Fruit fly (Drosophila melanogaster): Measurements from ENCODE around the gene Or83c.
A peak's percentile ranks its signal among the peaks of the same experiment; 100 is the strongest.

Or83c gene

DNA sequence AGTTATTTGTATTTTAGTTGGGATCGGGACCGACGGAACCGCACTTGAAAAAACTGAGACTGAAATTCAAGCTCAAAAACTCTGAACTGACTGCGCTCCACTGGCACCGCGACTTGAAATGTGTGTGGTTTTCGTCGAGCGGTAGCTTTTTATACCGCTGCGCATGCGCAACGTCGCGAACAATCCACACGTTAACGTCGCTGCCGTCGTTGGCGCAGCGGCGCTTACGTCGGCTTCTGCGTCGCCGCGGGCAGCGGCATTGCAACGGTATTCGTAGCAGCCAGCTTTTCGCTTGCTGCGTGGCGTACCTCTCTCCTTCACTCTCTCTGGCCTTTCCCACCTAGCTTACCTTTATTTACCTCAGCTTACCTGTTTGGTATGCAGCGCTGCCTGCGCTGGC, 22.7 kb upstream of the Or83c start, which contains the start of gene Gasp (continued):
- no peak for TF ChIP-seq tup (GFP tag; optimal IDR thresholded peaks at IDR 0.05)
- TF ChIP-seq pum (GFP tag; optimal IDR thresholded peaks at IDR 0.05): no peak
- peak; percentile 95 for TF ChIP-seq CG18011 (GFP tag; optimal IDR thresholded peaks at IDR 0.05)
- TF ChIP-seq unc-4 (GFP tag; IDR thresholded peaks at IDR 0.05; ENCODE audit: partially characterized antibody): no peak
- TF ChIP-seq exex (tag; optimal IDR thresholded peaks at IDR 0.05): no peak
- TF ChIP-seq bbx (GFP tag; IDR thresholded peaks at IDR 0.05; ENCODE audit: partially characterized antibody): peak; percentile 54; the same call in 1 of the 2 replicates
- TF ChIP-seq zf30C (GFP tag; optimal IDR thresholded peaks at IDR 0.05): no peak
- TF ChIP-seq chif (GFP tag; optimal IDR thresholded peaks at IDR 0.05): no peak

DNA sequence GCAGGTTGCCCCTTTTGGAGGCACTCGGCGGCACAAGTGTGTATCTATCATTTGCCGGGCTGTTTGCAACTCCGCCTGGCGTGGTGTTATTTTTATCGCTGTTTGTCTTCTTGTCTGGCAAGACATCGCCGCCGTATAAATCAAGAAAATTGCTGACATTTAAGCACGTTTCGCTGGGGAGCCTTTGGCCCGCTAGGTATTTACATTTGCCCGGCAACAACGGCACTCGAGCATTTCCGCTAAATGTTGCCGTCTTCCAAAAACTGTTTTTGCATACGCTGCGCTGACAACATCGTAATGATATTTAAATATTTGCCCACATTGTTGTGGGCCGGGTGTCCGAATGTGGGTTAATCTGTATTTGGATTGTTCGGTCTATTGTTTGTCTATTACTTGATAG, 20.2 kb upstream of the Or83c start:
- peak; percentile 53 for TF ChIP-seq Med (GFP tag)
- peak; percentile 83 for TF ChIP-seq Ets65A (GFP tag)
- TF ChIP-seq CG12155 (GFP tag; optimal IDR thresholded peaks at IDR 0.05): no peak
- TF ChIP-seq wor (GFP tag; IDR thresholded peaks at IDR 0.05): no peak
- TF ChIP-seq sd (tag; optimal IDR thresholded peaks at IDR 0.05): peak; percentile 51
- 0 out of 2 replicates have a peak, but pooled peaks have one; percentile 11 for TF ChIP-seq CG32772 (GFP tag; IDR thresholded peaks at IDR 0.05)

DNA sequence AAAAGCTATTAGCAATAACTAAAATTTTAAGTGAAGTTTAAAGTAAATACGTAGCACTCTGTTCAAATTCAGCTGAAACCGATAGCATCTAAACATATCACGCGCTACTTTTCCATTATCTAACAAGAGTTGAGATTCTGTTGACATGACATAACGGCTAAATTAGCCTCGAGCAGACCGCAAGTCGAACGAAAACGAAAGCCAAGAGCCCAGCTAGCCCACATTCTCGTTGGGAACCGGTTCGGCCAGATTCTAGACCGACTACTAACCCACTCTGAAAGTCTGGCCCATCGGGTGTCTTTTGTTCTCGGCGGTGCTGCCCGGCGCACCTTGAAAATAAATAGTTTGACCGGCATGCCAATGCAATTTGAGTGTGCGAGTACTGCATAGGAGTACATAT, 19.0 kb upstream of the Or83c start:
- TF ChIP-seq vnd (GFP tag; IDR thresholded peaks at IDR 0.05; ENCODE audit: partially characterized antibody): no peak
- peak; percentile 55 for TF ChIP-seq sd (tag; optimal IDR thresholded peaks at IDR 0.05)
- no peak for TF ChIP-seq sima (GFP tag; optimal IDR thresholded peaks at IDR 0.05)
- TF ChIP-seq CG12769 (tag; optimal IDR thresholded peaks at IDR 0.05): peak; percentile 16
- TF ChIP-seq dmrt99B (tag; optimal IDR thresholded peaks at IDR 0.05): no peak
- no peak for TF ChIP-seq CG14441 (GFP tag; IDR thresholded peaks at IDR 0.05)
- no peak for TF ChIP-seq Hmr (GFP tag; optimal IDR thresholded peaks at IDR 0.05)
- TF ChIP-seq lilli (GFP tag; optimal IDR thresholded peaks at IDR 0.05): no peak
- TF ChIP-seq chinmo (GFP tag; IDR thresholded peaks at IDR 0.05; ENCODE audit: partially characterized antibody): 0 out of 4 replicates have a peak, but pooled peaks have one; percentile 48
- no peak for TF ChIP-seq CG10431 (GFP tag; optimal IDR thresholded peaks at IDR 0.05)
- no peak for TF ChIP-seq Eip74EF (GFP tag; optimal IDR thresholded peaks at IDR 0.05)
- no peak for TF ChIP-seq Myb (GFP tag; optimal IDR thresholded peaks at IDR 0.05)
- no peak for TF ChIP-seq CG14667 (GFP tag; IDR thresholded peaks at IDR 0.05)
- TF ChIP-seq Blimp-1 (GFP tag; optimal IDR thresholded peaks at IDR 0.05): peak; percentile 95
- TF ChIP-seq Dek (tag; optimal IDR thresholded peaks at IDR 0.05): no peak
- TF ChIP-seq CG11723 (GFP tag; optimal IDR thresholded peaks at IDR 0.05): no peak
- no peak for TF ChIP-seq gce (GFP tag; IDR thresholded peaks at IDR 0.05)
- no peak for TF ChIP-seq tgo (GFP tag; IDR thresholded peaks at IDR 0.05)
- no peak for TF ChIP-seq CG1602 (GFP tag; optimal IDR thresholded peaks at IDR 0.05)
- TF ChIP-seq Opbp (GFP tag; IDR thresholded peaks at IDR 0.05; ENCODE audit: partially characterized antibody): no peak
- no peak for TF ChIP-seq salm (tag; optimal IDR thresholded peaks at IDR 0.05)

DNA sequence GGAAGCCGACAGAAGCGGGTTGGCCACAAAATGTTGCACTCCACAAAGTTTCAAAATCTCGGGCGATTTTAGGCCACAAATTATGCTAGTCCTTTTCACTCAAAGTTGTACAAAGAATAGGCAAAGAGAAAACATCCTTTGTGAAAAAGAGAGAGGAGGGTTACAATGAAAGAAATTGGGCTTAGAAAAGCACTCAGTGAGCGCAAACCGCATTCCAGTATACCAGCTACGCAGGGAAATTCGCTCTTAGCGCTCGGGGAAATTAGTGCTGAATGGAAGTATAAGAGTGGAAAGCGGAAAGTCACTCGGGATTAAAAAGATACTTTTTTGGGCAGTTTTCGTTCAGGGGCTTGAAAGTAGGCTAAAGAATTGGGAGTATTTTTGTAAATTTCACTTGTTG, 4.0 kb upstream of the Or83c start:
- peak; percentile 51 to 63 for TF ChIP-seq Trl (optimal IDR thresholded peaks at IDR 0.05)
- TF ChIP-seq Trl (GFP tag; optimal IDR thresholded peaks at IDR 0.05): no peak
- no peak for TF ChIP-seq CG17612 (GFP tag; IDR thresholded peaks at IDR 0.05)
- no peak for TF ChIP-seq CG14667 (GFP tag; IDR thresholded peaks at IDR 0.05)
